Worm (Caenorhabditis elegans): Measurements from ENCODE around the gene dkc-1.

- TF ChIP-seq unc-55 (GFP tag; optimal IDR thresholded peaks at IDR 0.05) = no peak
- TF ChIP-seq ref-2 (tag; optimal IDR thresholded peaks at IDR 0.05) = no peak
- TF ChIP-seq unc-86 (tag; optimal IDR thresholded peaks at IDR 0.05) = no peak
- TF ChIP-seq pqm-1 (tag; optimal IDR thresholded peaks at IDR 0.05) = no peak
- TF ChIP-seq fkh-6 (tag; optimal IDR thresholded peaks at IDR 0.05) = no peak
- TF ChIP-seq ama-1 (optimal IDR thresholded peaks at IDR 0.05) = no peak
- no peak for TF ChIP-seq npax-4 (tag; optimal IDR thresholded peaks at IDR 0.05)
- TF ChIP-seq zip-5 (tag; optimal IDR thresholded peaks at IDR 0.05) = no peak
- no peak for TF ChIP-seq ztf-16 (tag; optimal IDR thresholded peaks at IDR 0.05)
- TF ChIP-seq ceh-24 (tag; optimal IDR thresholded peaks at IDR 0.05) = no peak
- TF ChIP-seq nhr-232 (tag; optimal IDR thresholded peaks at IDR 0.05) = no peak
- no peak for TF ChIP-seq syd-9 (tag; optimal IDR thresholded peaks at IDR 0.05)
These were observed 9.3 kb downstream of the dkc-1 start, which contains the start of gene rnf-113 for ce11 chrIII:10757540-10757939.

Measured in whole organism, late embryonic.